Fruit fly (Drosophila melanogaster) whole organism, embryonic: ENCODE measurements around the gene Sgs1.

Source experiments
- Awh ChIP-seq: fragments of 200-800 bp; sonication (Bioruptor generic); IDR thresholded peaks from 2 replicates; pipeline ENCODE4, ENCODE4 v1.3.6; 2022; ENCODE audit warnings: missing biosample characterization, missing genetic modification characterization
- BEAF-32 ChIP-seq: fragments of 200-800 bp; sonication (Bioruptor generic); optimal IDR thresholded peaks from 3 replicates; lab custom pipeline; 2017; ENCODE audit warnings: missing biosample characterization, missing genetic modification characterization, mild to moderate bottlenecking, moderate library complexity, missing genetic modification reagents
- Bdp1 ChIP-seq: fragments of 200-800 bp; sonication (Bioruptor generic); optimal IDR thresholded peaks from 3 replicates; lab custom pipeline; 2016; ENCODE audit warnings: missing biosample characterization, missing genetic modification characterization
- Bteb2 ChIP-seq: fragments of 200-800 bp; sonication (Bioruptor generic); optimal IDR thresholded peaks from 2 replicates; lab custom pipeline; 2016; ENCODE audit warnings: missing biosample characterization, missing genetic modification characterization
- CG11723 ChIP-seq: fragments of 200-800 bp; sonication (Bioruptor generic); optimal IDR thresholded peaks from 2 replicates; lab custom pipeline; 2017; ENCODE audit warnings: missing biosample characterization, mild to moderate bottlenecking, missing genetic modification characterization
- CG12299 ChIP-seq: fragments of 200-800 bp; sonication (Bioruptor generic); optimal IDR thresholded peaks from 2 replicates; lab custom pipeline; 2018; ENCODE audit warnings: missing biosample characterization, mild to moderate bottlenecking, missing genetic modification characterization
- CG14050 ChIP-seq: fragments of 200-800 bp; sonication (Bioruptor generic); IDR thresholded peaks from 3 replicates; pipeline ENCODE4 v1.3.6; 2022; ENCODE audit warnings: missing biosample characterization, missing genetic modification characterization
- CG14667 ChIP-seq: fragments of 200-800 bp; sonication (Bioruptor generic); IDR thresholded peaks from 2 replicates; pipeline ENCODE4 v1.3.6; 2022; ENCODE audit warnings: missing biosample characterization, missing genetic modification characterization
- CG15514 ChIP-seq: fragments of 200-800 bp; sonication (Bioruptor generic); optimal IDR thresholded peaks from 3 replicates; lab custom pipeline; 2017; ENCODE audit warnings: missing biosample characterization, missing genetic modification characterization, mild to moderate bottlenecking, moderate library complexity, missing genetic modification reagents
- CG1602 ChIP-seq: fragments of 200-800 bp; sonication (Bioruptor generic); optimal IDR thresholded peaks from 3 replicates; lab custom pipeline; 2016; ENCODE audit warnings: missing biosample characterization, missing genetic modification characterization
- CG16779 ChIP-seq: fragments of 200-800 bp; sonication (Bioruptor generic); IDR thresholded peaks from 2 replicates; pipeline ENCODE4 v1.3.6; 2022; ENCODE audit warnings: missing biosample characterization, missing genetic modification characterization
- CG16813 ChIP-seq: fragments of 200-800 bp; sonication (Bioruptor generic); IDR thresholded peaks from 3 replicates; pipeline ENCODE4 v1.3.6; 2022; ENCODE audit warnings: missing biosample characterization, missing genetic modification characterization; ENCODE audit not compliant: partially characterized antibody
- CG18599 ChIP-seq: fragments of 200-800 bp; sonication (Bioruptor generic); optimal IDR thresholded peaks from 3 replicates; lab custom pipeline; 2017; ENCODE audit warnings: missing biosample characterization, missing genetic modification characterization, mild to moderate bottlenecking, moderate library complexity, missing genetic modification reagents
- CG31441 ChIP-seq: fragments of 200-800 bp; sonication (Bioruptor generic); IDR thresholded peaks from 2 replicates; pipeline ENCODE4 v1.3.6; 2022; ENCODE audit warnings: missing biosample characterization, missing genetic modification characterization
- CG3163 ChIP-seq: fragments of 200-800 bp; sonication (Bioruptor generic); optimal IDR thresholded peaks from 3 replicates; lab custom pipeline; 2016; ENCODE audit warnings: missing biosample characterization, missing genetic modification characterization
- CG33557 ChIP-seq: fragments of 200-800 bp; sonication (Bioruptor generic); optimal IDR thresholded peaks from 2 replicates; lab custom pipeline; 2019; ENCODE audit warnings: missing biosample characterization, mild to moderate bottlenecking, missing genetic modification characterization, moderate library complexity
- CG3995 ChIP-seq: fragments of 200-800 bp; sonication (Bioruptor generic); optimal IDR thresholded peaks from 3 replicates; lab custom pipeline; 2016; ENCODE audit warnings: missing biosample characterization, missing genetic modification characterization
- CG4282 ChIP-seq: fragments of 200-800 bp; sonication (Bioruptor generic); optimal IDR thresholded peaks from 2 replicates; lab custom pipeline; 2016; ENCODE audit warnings: missing biosample characterization, missing genetic modification characterization
- CG4854 ChIP-seq: fragments of 200-800 bp; sonication (Bioruptor generic); optimal IDR thresholded peaks from 2 replicates; lab custom pipeline; 2016; ENCODE audit warnings: missing biosample characterization, missing genetic modification characterization, inconsistent platforms
- CG5245 ChIP-seq: fragments of 200-800 bp; sonication (Bioruptor generic); optimal IDR thresholded peaks from 3 replicates; lab custom pipeline; 2016; ENCODE audit warnings: missing biosample characterization, missing genetic modification characterization
- CG8944 ChIP-seq: fragments of 200-800 bp; sonication (Bioruptor generic); optimal IDR thresholded peaks from 3 replicates; lab custom pipeline; 2016; ENCODE audit warnings: missing biosample characterization, missing genetic modification characterization
- Doc2 ChIP-seq: fragments of 200-800 bp; sonication (Bioruptor generic); IDR thresholded peaks from 2 replicates; pipeline ENCODE4 v1.3.6; 2022; ENCODE audit warnings: missing biosample characterization, missing genetic modification characterization
- Ets97D ChIP-seq: fragments of 200-800 bp; sonication (Bioruptor generic); optimal IDR thresholded peaks from 3 replicates; lab custom pipeline; 2016; ENCODE audit warnings: missing biosample characterization, missing genetic modification characterization
- Fer2 ChIP-seq: fragments of 200-800 bp; sonication (Bioruptor generic); optimal IDR thresholded peaks from 2 replicates; lab custom pipeline; 2018; ENCODE audit warnings: missing biosample characterization, mild to moderate bottlenecking, missing genetic modification characterization, moderate library complexity
- HLHmδ ChIP-seq: fragments of 200-800 bp; sonication (Bioruptor generic); optimal IDR thresholded peaks from 2 replicates; lab custom pipeline; 2018; ENCODE audit warnings: missing biosample characterization, mild to moderate bottlenecking, missing genetic modification characterization, moderate library complexity
- NC2α ChIP-seq: fragments of 200-800 bp; sonication (Bioruptor generic); optimal IDR thresholded peaks from 2 replicates; lab custom pipeline; 2016; ENCODE audit warnings: missing biosample characterization, missing genetic modification characterization
- Ravus ChIP-seq: fragments of 200-800 bp; sonication (Bioruptor generic); IDR thresholded peaks from 2 replicates; pipeline ENCODE4 v1.3.6; 2022; ENCODE audit warnings: missing biosample characterization, missing genetic modification characterization
- Rfx ChIP-seq: fragments of 200-800 bp; sonication (Bioruptor generic); IDR thresholded peaks from 2 replicates; pipeline ENCODE4 v1.3.6; 2022; ENCODE audit warnings: missing biosample characterization, missing genetic modification characterization
- Scr ChIP-seq: fragments of 200-800 bp; sonication (Bioruptor generic); IDR thresholded peaks from 2 replicates; pipeline ENCODE4 v1.3.6; 2022; ENCODE audit warnings: missing biosample characterization, missing genetic modification characterization; ENCODE audit not compliant: partially characterized antibody
- Sry-β ChIP-seq: fragments of 200-800 bp; sonication (Bioruptor generic); optimal IDR thresholded peaks from 2 replicates; lab custom pipeline; 2018; ENCODE audit warnings: missing biosample characterization, mild to moderate bottlenecking, missing genetic modification characterization, moderate library complexity
- abd-A ChIP-seq: fragments of 200-800 bp; sonication (Bioruptor generic); optimal IDR thresholded peaks from 3 replicates; lab custom pipeline; 2019; ENCODE audit warnings: missing biosample characterization, mild to moderate bottlenecking, missing genetic modification characterization, moderate library complexity
- croc ChIP-seq: fragments of 200-800 bp; sonication (Bioruptor generic); conservative IDR thresholded peaks from 3 replicates; pipeline ENCODE4 v1.3.6; 2022; ENCODE audit warnings: missing biosample characterization, missing genetic modification characterization
- disco-r ChIP-seq: fragments of 200-800 bp; sonication (Bioruptor generic); optimal IDR thresholded peaks from 2 replicates; lab custom pipeline; 2016; ENCODE audit warnings: missing biosample characterization, missing genetic modification characterization
- dmrt99B ChIP-seq: fragments of 200-800 bp; sonication (Bioruptor generic); optimal IDR thresholded peaks from 2 replicates; lab custom pipeline; 2018; ENCODE audit warnings: missing biosample characterization, mild to moderate bottlenecking, missing genetic modification characterization, moderate library complexity
- dpn ChIP-seq, 2 experiments: fragments of 200-800 bp; sonication (Bioruptor generic); optimal IDR thresholded peaks; 3 replicates each; lab custom pipeline; 2016; ENCODE audit warnings: missing biosample characterization in 2 of 2, missing genetic modification characterization in 2 of 2
- eyg ChIP-seq: fragments of 200-800 bp; sonication (Bioruptor generic); optimal IDR thresholded peaks from 3 replicates; lab custom pipeline; 2016; ENCODE audit warnings: missing biosample characterization, missing genetic modification characterization
- fu2 ChIP-seq: fragments of 200-800 bp; sonication (Bioruptor generic); optimal IDR thresholded peaks from 2 replicates; lab custom pipeline; 2016; ENCODE audit warnings: missing biosample characterization, missing genetic modification characterization
- grau ChIP-seq: fragments of 200-800 bp; optimal IDR thresholded peaks from 3 replicates; lab custom pipeline; 2019; ENCODE audit warnings: missing biosample characterization, mild to moderate bottlenecking, missing genetic modification characterization, moderate library complexity
- h ChIP-seq: fragments of >200 bp; optimal IDR thresholded peaks from 2 replicates; lab custom pipeline; 2017
- ind ChIP-seq: fragments of 200-800 bp; sonication (Bioruptor generic); optimal IDR thresholded peaks from 3 replicates; lab custom pipeline; 2016; ENCODE audit warnings: missing biosample characterization, missing genetic modification characterization
- jigr1 ChIP-seq: fragments of 200-800 bp; sonication (Bioruptor generic); IDR thresholded peaks from 3 replicates; pipeline ENCODE4 v1.3.6; 2022; ENCODE audit warnings: missing biosample characterization, missing genetic modification characterization
- jumu ChIP-seq: fragments of 200-800 bp; sonication (Bioruptor generic); optimal IDR thresholded peaks from 3 replicates; lab custom pipeline; 2016; ENCODE audit warnings: missing biosample characterization, missing genetic modification characterization
- lmd ChIP-seq: fragments of 200-800 bp; sonication (Bioruptor generic); IDR thresholded peaks from 2 replicates; pipeline ENCODE4 v1.3.6; 2022; ENCODE audit warnings: missing biosample characterization, missing genetic modification characterization
- pzg ChIP-seq: fragments of 200-800 bp; sonication (Bioruptor generic); optimal IDR thresholded peaks from 3 replicates; lab custom pipeline; 2018; ENCODE audit warnings: missing biosample characterization, mild to moderate bottlenecking, missing genetic modification characterization, moderate library complexity
- seq ChIP-seq: fragments of 200-800 bp; sonication (Bioruptor generic); IDR thresholded peaks from 2 replicates; pipeline ENCODE4 v1.3.6; 2022; ENCODE audit warnings: missing biosample characterization, missing genetic modification characterization
- shn ChIP-seq: fragments of 200-800 bp; sonication (Bioruptor generic); optimal IDR thresholded peaks from 3 replicates; lab custom pipeline; 2016; ENCODE audit warnings: missing biosample characterization, missing genetic modification characterization
- sisA ChIP-seq: fragments of 200-800 bp; sonication (Bioruptor generic); IDR thresholded peaks from 2 replicates; pipeline ENCODE4 v1.3.6; 2022; ENCODE audit warnings: missing biosample characterization, missing genetic modification characterization
- sna ChIP-seq: fragments of 200-800 bp; sonication (Bioruptor generic); IDR thresholded peaks from 2 replicates; pipeline ENCODE4 v1.3.6; 2022; ENCODE audit warnings: missing biosample characterization, missing genetic modification characterization; ENCODE audit not compliant: partially characterized antibody
- unc-4 ChIP-seq: fragments of 200-800 bp; sonication (Bioruptor generic); IDR thresholded peaks from 2 replicates; pipeline ENCODE4 v1.3.6; 2022; ENCODE audit warnings: missing biosample characterization, missing genetic modification characterization; ENCODE audit not compliant: partially characterized antibody
- wdn ChIP-seq: fragments of 200-800 bp; sonication (Bioruptor generic); IDR thresholded peaks from 2 replicates; pipeline ENCODE4 v1.3.6; 2022; ENCODE audit warnings: missing biosample characterization, missing genetic modification characterization
- zf30C ChIP-seq: fragments of 200-800 bp; sonication (Bioruptor generic); optimal IDR thresholded peaks from 3 replicates; lab custom pipeline; 2018; ENCODE audit warnings: missing biosample characterization, mild to moderate bottlenecking, missing genetic modification characterization
- zfh1 ChIP-seq: fragments of 200-800 bp; sonication (Bioruptor generic); IDR thresholded peaks from 3 replicates; pipeline ENCODE4 v1.3.6; 2022; ENCODE audit warnings: missing biosample characterization, missing genetic modification characterization

Gene Sgs1

dm6 chr2L:4949453-4950045 lies 12.3 kb downstream of the Sgs1 start, which contains the start of gene jet (continued):
- no peak for TF ChIP-seq CG11723 (GFP tag; lab: Kevin White, UChicago)
- no peak for TF ChIP-seq Bdp1
- TF ChIP-seq CG16779 (GFP tag; lab: Robert Waterston, UW) = no peak
- no peak for TF ChIP-seq jumu
- no peak for TF ChIP-seq Ets97D (GFP tag; lab: Kevin White, UChicago)
- TF ChIP-seq unc-4 (GFP tag; lab: Robert Waterston, UW) = no peak
- TF ChIP-seq HLHmδ (GFP tag; lab: Kevin White, UChicago) = no peak
- no peak for TF ChIP-seq croc (GFP tag; lab: Robert Waterston, UW)
- peak; percentile 51 for TF ChIP-seq pzg (GFP tag; lab: Kevin White, UChicago)
- TF ChIP-seq Scr (GFP tag; lab: Robert Waterston, UW) = peak; percentile 24; the same call in 1 of the 2 replicates
- no peak for TF ChIP-seq jigr1
- TF ChIP-seq wdn (GFP tag; lab: Robert Waterston, UW) = no peak
- TF ChIP-seq CG3163 (GFP tag; lab: Kevin White, UChicago) = no peak
- TF ChIP-seq CG1602 (GFP tag; lab: Kevin White, UChicago) = no peak
- no peak for TF ChIP-seq Sry-β (GFP tag; lab: Kevin White, UChicago)
- TF ChIP-seq CG33557 (GFP tag; lab: Kevin White, UChicago) = no peak
- no peak for TF ChIP-seq CG14050 (GFP tag; lab: Robert Waterston, UW)
- no peak for TF ChIP-seq seq (GFP tag; lab: Robert Waterston, UW)
- TF ChIP-seq NC2α (GFP tag; lab: Kevin White, UChicago) = no peak
- TF ChIP-seq Awh (GFP tag; lab: Robert Waterston, UW) = no peak
- no peak for TF ChIP-seq dmrt99B
- no peak for TF ChIP-seq CG5245 (GFP tag; lab: Kevin White, UChicago)
- no peak for TF ChIP-seq CG8944 (GFP tag; lab: Kevin White, UChicago)
- no peak for TF ChIP-seq h
- no peak for TF ChIP-seq Rfx (GFP tag; lab: Robert Waterston, UW)
- 0 out of 2 replicates have a peak, but pooled peaks have one; percentile 5 for TF ChIP-seq lmd
- no peak for TF ChIP-seq Ravus
- TF ChIP-seq CG16813 (GFP tag; lab: Robert Waterston, UW) = peak; percentile 67
- TF ChIP-seq eyg (GFP tag; lab: Kevin White, UChicago) = no peak
- TF ChIP-seq CG15514 = no peak
- TF ChIP-seq sna (GFP tag; lab: Robert Waterston, UW) = no peak
- no peak for TF ChIP-seq Fer2 (tag; lab: Kevin White, UChicago)
- TF ChIP-seq fu2 (GFP tag; lab: Kevin White, UChicago) = no peak
- TF ChIP-seq CG14667 (GFP tag; lab: Robert Waterston, UW) = no peak
- no peak for TF ChIP-seq Bteb2 (GFP tag; lab: Kevin White, UChicago)
- TF ChIP-seq BEAF-32 (GFP tag; lab: Kevin White, UChicago) = peak; percentile 24
- TF ChIP-seq CG3995 (GFP tag; lab: Kevin White, UChicago) = no peak
- no peak for TF ChIP-seq CG31441
- TF ChIP-seq dpn (GFP tag; optimal IDR thresholded peaks at IDR 0.05; lab: Kevin White, UChicago) = no peak
- TF ChIP-seq CG4854 = no peak
- TF ChIP-seq disco-r (GFP tag; lab: Kevin White, UChicago) = no peak
- TF ChIP-seq zfh1 (GFP tag; lab: Robert Waterston, UW) = no peak
- no peak for TF ChIP-seq CG18599
- TF ChIP-seq shn (GFP tag; lab: Kevin White, UChicago) = no peak
- no peak for TF ChIP-seq zf30C (GFP tag; lab: Kevin White, UChicago)
- TF ChIP-seq ind (GFP tag; lab: Kevin White, UChicago) = no peak
- TF ChIP-seq Doc2 (GFP tag; lab: Robert Waterston, UW) = no peak
- no peak for TF ChIP-seq CG4282 (GFP tag; lab: Kevin White, UChicago)
- TF ChIP-seq abd-A (tag; lab: Kevin White, UChicago) = no peak
- no peak for TF ChIP-seq sisA (GFP tag; lab: Robert Waterston, UW)
- no peak for TF ChIP-seq CG12299
- TF ChIP-seq grau = no peak
